Worm (Caenorhabditis elegans) whole organism, L3 larva: ENCODE results near the gene W08E12.4.

Experiments used
- R02D3.7 ChIP-seq: fragments of 150-350 bp; optimal IDR thresholded peaks from 2 replicates; lab custom pipeline; 2014; ENCODE audit warnings: missing biosample characterization, missing genetic modification characterization
- ama-1 ChIP-seq: fragments of 150-350 bp; optimal IDR thresholded peaks from 2 replicates; lab custom pipeline; 2018
- hmg-11 ChIP-seq: sonication (generic microtip); optimal IDR thresholded peaks from 2 replicates; lab custom pipeline; 2016; ENCODE audit warnings: missing genetic modification characterization, missing compliant biosample characterization
- lin-39 ChIP-seq: fragments of 150-350 bp; optimal IDR thresholded peaks from 2 replicates; lab custom pipeline; 2018; ENCODE audit warnings: missing biosample characterization, missing genetic modification reagents, missing genetic modification characterization
- nhr-11 ChIP-seq: fragments of 150-350 bp; optimal IDR thresholded peaks from 2 replicates; lab custom pipeline; 2014; ENCODE audit warnings: missing biosample characterization, missing genetic modification characterization
- nhr-28 ChIP-seq: fragments of 150-350 bp; optimal IDR thresholded peaks from 2 replicates; lab custom pipeline; 2014; ENCODE audit warnings: missing biosample characterization, missing genetic modification characterization
- nhr-77 ChIP-seq: fragments of 150-350 bp; optimal IDR thresholded peaks from 2 replicates; lab custom pipeline; 2014; ENCODE audit warnings: missing biosample characterization, missing genetic modification characterization
- sea-2 ChIP-seq: fragments of 150-350 bp; sonication (generic microtip); optimal IDR thresholded peaks from 4 replicates; lab custom pipeline; 2014; ENCODE audit warnings: missing biosample characterization, missing genetic modification reagents, missing genetic modification characterization
- unc-62 ChIP-seq: fragments of 150-350 bp; sonication (generic microtip); optimal IDR thresholded peaks from 4 replicates; lab custom pipeline; 2014; ENCODE audit warnings: missing biosample characterization, missing genetic modification reagents, missing genetic modification characterization
- ztf-11 ChIP-seq: fragments of 150-350 bp; optimal IDR thresholded peaks from 2 replicates; lab custom pipeline; 2014; ENCODE audit warnings: missing biosample characterization, missing genetic modification characterization

- no peak for TF ChIP-seq nhr-28 (tag; lab: Kevin White, UChicago)
- no peak for TF ChIP-seq unc-62 (GFP tag; lab: Kevin White, UChicago)
- no peak for TF ChIP-seq nhr-11 (tag; lab: Kevin White, UChicago)
- TF ChIP-seq ama-1 (lab: Kevin White, UChicago), result no peak
- TF ChIP-seq sea-2 (GFP tag; lab: Kevin White, UChicago), result no peak
- TF ChIP-seq lin-39 (tag; lab: Kevin White, UChicago), result no peak
- TF ChIP-seq nhr-77, result no peak
- TF ChIP-seq ztf-11 (tag; lab: Kevin White, UChicago), result no peak
- TF ChIP-seq hmg-11 (tag; lab: Kevin White, UChicago), result no peak
- no peak for TF ChIP-seq R02D3.7 (tag; lab: Kevin White, UChicago)
Measured at ce11 chrIV:3337275-3337674, 35.1 kb downstream of the W08E12.4 start.
